Fruit fly (Drosophila melanogaster) whole organism, prepupa: Measurements from ENCODE around the gene cnir.

Source experiments
- CG10669 ChIP-seq: fragments of 200-800 bp; sonication (Bioruptor generic); optimal IDR thresholded peaks from 3 replicates; lab custom pipeline; 2018; ENCODE audit warnings: missing biosample characterization, mild to moderate bottlenecking, missing genetic modification characterization, moderate library complexity
- CG11294 ChIP-seq: fragments of 200-800 bp; sonication (Bioruptor generic); IDR thresholded peaks from 2 replicates; pipeline ENCODE4 v1.3.6; 2022; ENCODE audit warnings: missing biosample characterization, missing genetic modification characterization
- CG11762 ChIP-seq: fragments of 200-800 bp; sonication (Bioruptor generic); optimal IDR thresholded peaks from 3 replicates; lab custom pipeline; 2016; ENCODE audit warnings: missing biosample characterization, missing genetic modification characterization; ENCODE audit not compliant: insufficient read depth
- CG11902 ChIP-seq: fragments of 200-800 bp; sonication (Bioruptor generic); optimal IDR thresholded peaks from 3 replicates; lab custom pipeline; 2016; ENCODE audit warnings: missing biosample characterization, missing genetic modification characterization
- CG15336 ChIP-seq: fragments of 200-800 bp; sonication (Bioruptor generic); IDR thresholded peaks from 2 replicates; pipeline ENCODE4 v1.3.6; 2022; ENCODE audit warnings: missing biosample characterization, missing genetic modification characterization
- CG1621 ChIP-seq: fragments of 200-800 bp; sonication (Bioruptor generic); optimal IDR thresholded peaks from 3 replicates; lab custom pipeline; 2018; ENCODE audit warnings: missing biosample characterization, mild to moderate bottlenecking, missing genetic modification characterization
- CG16779 ChIP-seq: fragments of 200-800 bp; sonication (Bioruptor generic); optimal IDR thresholded peaks from 3 replicates; lab custom pipeline; 2017; ENCODE audit warnings: missing biosample characterization, mild to moderate bottlenecking, missing genetic modification characterization
- CG32006 ChIP-seq: fragments of 200-800 bp; sonication (Bioruptor generic); optimal IDR thresholded peaks from 3 replicates; lab custom pipeline; 2017; ENCODE audit warnings: missing biosample characterization, mild to moderate bottlenecking, missing genetic modification characterization
- CG3919 ChIP-seq: fragments of 200-800 bp; sonication (Bioruptor generic); optimal IDR thresholded peaks from 3 replicates; lab custom pipeline; 2016; ENCODE audit warnings: missing biosample characterization, missing genetic modification characterization
- CG4318 ChIP-seq: fragments of 200-800 bp; sonication (Bioruptor generic); optimal IDR thresholded peaks from 3 replicates; lab custom pipeline; 2017; ENCODE audit warnings: missing biosample characterization, mild to moderate bottlenecking, missing genetic modification characterization
- CG6163 ChIP-seq: fragments of 200-800 bp; sonication (Bioruptor generic); IDR thresholded peaks from 3 replicates; pipeline ENCODE4 v1.3.6; 2022; ENCODE audit warnings: missing biosample characterization, missing genetic modification characterization
- CG6792 ChIP-seq: fragments of 200-800 bp; sonication (Bioruptor generic); optimal IDR thresholded peaks from 3 replicates; lab custom pipeline; 2016; ENCODE audit warnings: missing biosample characterization, missing genetic modification characterization
- CG6808 ChIP-seq: fragments of 200-800 bp; sonication (Bioruptor generic); optimal IDR thresholded peaks from 3 replicates; lab custom pipeline; 2017; ENCODE audit warnings: missing biosample characterization, missing genetic modification characterization, mild to moderate bottlenecking, moderate library complexity, missing genetic modification reagents
- CG6854 ChIP-seq: fragments of 200-800 bp; sonication (Bioruptor generic); optimal IDR thresholded peaks from 2 replicates; lab custom pipeline; 2017; ENCODE audit warnings: missing biosample characterization, mild to moderate bottlenecking, missing genetic modification characterization
- CG7368 ChIP-seq: fragments of 200-800 bp; sonication (Bioruptor generic); optimal IDR thresholded peaks from 3 replicates; lab custom pipeline; 2016; ENCODE audit warnings: missing biosample characterization, missing genetic modification characterization
- CG8319 ChIP-seq: fragments of 200-800 bp; sonication (Bioruptor generic); optimal IDR thresholded peaks from 3 replicates; lab custom pipeline; 2016; ENCODE audit warnings: missing biosample characterization, missing genetic modification characterization
- CG8632 ChIP-seq: fragments of 200-800 bp; sonication (Bioruptor generic); optimal IDR thresholded peaks from 3 replicates; lab custom pipeline; 2016; ENCODE audit warnings: missing biosample characterization, missing genetic modification characterization
- CG9139 ChIP-seq: fragments of 200-800 bp; sonication (Bioruptor generic); optimal IDR thresholded peaks from 3 replicates; lab custom pipeline; 2017; ENCODE audit warnings: missing biosample characterization, mild to moderate bottlenecking, missing genetic modification characterization
- Eip78C ChIP-seq: fragments of 200-800 bp; sonication (Bioruptor generic); peaks from one replicate; lab custom pipeline; 2016; ENCODE audit warnings: missing biosample characterization, missing genetic modification characterization
- Ets21C ChIP-seq: fragments of 200-800 bp; sonication (Bioruptor generic); optimal IDR thresholded peaks from 3 replicates; lab custom pipeline; 2016; ENCODE audit warnings: missing biosample characterization, missing genetic modification characterization
- Gug ChIP-seq: fragments of 200-800 bp; sonication (Bioruptor generic); IDR thresholded peaks from 2 replicates; pipeline ENCODE4 v1.3.6; 2022; ENCODE audit warnings: missing biosample characterization, missing genetic modification characterization
- Hr38 ChIP-seq: sonication (Bioruptor generic); optimal IDR thresholded peaks from 2 replicates; lab custom pipeline; 2016; ENCODE audit warnings: missing biosample characterization, missing genetic modification characterization
- Hr4 ChIP-seq: fragments of 200-800 bp; sonication (Bioruptor generic); optimal IDR thresholded peaks from 3 replicates; lab custom pipeline; 2016; ENCODE audit warnings: missing biosample characterization, missing genetic modification characterization
- Lpt ChIP-seq: fragments of 200-800 bp; sonication (Bioruptor generic); optimal IDR thresholded peaks from 3 replicates; lab custom pipeline; 2016; ENCODE audit warnings: missing biosample characterization, missing genetic modification characterization
- Met ChIP-seq: fragments of 200-800 bp; sonication (Bioruptor generic); optimal IDR thresholded peaks from 3 replicates; lab custom pipeline; 2016; ENCODE audit warnings: missing biosample characterization, missing genetic modification characterization
- Smox ChIP-seq: fragments of 200-800 bp; sonication (Bioruptor generic); optimal IDR thresholded peaks from 3 replicates; lab custom pipeline; 2016; ENCODE audit warnings: missing biosample characterization, missing genetic modification characterization
- Sox14 ChIP-seq: fragments of 200-800 bp; sonication (Bioruptor generic); optimal IDR thresholded peaks from 3 replicates; lab custom pipeline; 2016; ENCODE audit warnings: missing biosample characterization, missing genetic modification characterization
- Sox15 ChIP-seq: fragments of 200-800 bp; sonication (Bioruptor generic); optimal IDR thresholded peaks from 3 replicates; lab custom pipeline; 2016; ENCODE audit warnings: missing biosample characterization, missing genetic modification characterization
- acj6 ChIP-seq: fragments of 200-800 bp; sonication (Bioruptor generic); optimal IDR thresholded peaks from 3 replicates; lab custom pipeline; 2016; ENCODE audit warnings: missing biosample characterization, missing genetic modification characterization
- dac ChIP-seq: fragments of 200-800 bp; sonication (Bioruptor generic); optimal IDR thresholded peaks from 2 replicates; lab custom pipeline; 2017; ENCODE audit warnings: missing biosample characterization, mild to moderate bottlenecking, missing genetic modification characterization
- dsx ChIP-seq: fragments of 200-800 bp; optimal IDR thresholded peaks from 3 replicates; lab custom pipeline; 2019; ENCODE audit warnings: missing biosample characterization, mild to moderate bottlenecking, missing genetic modification characterization, moderate library complexity; ENCODE audit not compliant: poor library complexity, severe bottlenecking
- eg ChIP-seq: fragments of 200-800 bp; sonication (Bioruptor generic); IDR thresholded peaks from 3 replicates; pipeline ENCODE4 v1.3.6; 2022; ENCODE audit warnings: missing biosample characterization, missing genetic modification characterization
- esn ChIP-seq: fragments of 200-800 bp; sonication (Bioruptor generic); optimal IDR thresholded peaks from 2 replicates; lab custom pipeline; 2016; ENCODE audit warnings: missing biosample characterization, mild to moderate bottlenecking, missing genetic modification characterization, moderate library complexity
- fd59A ChIP-seq: fragments of 200-800 bp; sonication (Bioruptor generic); optimal IDR thresholded peaks from 2 replicates; lab custom pipeline; 2017; ENCODE audit warnings: missing biosample characterization, mild to moderate bottlenecking, missing genetic modification characterization, missing genetic modification reagents
- fd85E ChIP-seq: fragments of 200-800 bp; sonication (Bioruptor generic); optimal IDR thresholded peaks from 3 replicates; lab custom pipeline; 2016; ENCODE audit warnings: missing biosample characterization, missing genetic modification characterization
- fkh ChIP-seq: fragments of 200-800 bp; sonication (Bioruptor generic); optimal IDR thresholded peaks from 3 replicates; lab custom pipeline; 2017; ENCODE audit warnings: missing biosample characterization, mild to moderate bottlenecking, missing genetic modification characterization, moderate library complexity
- lz ChIP-seq: fragments of 200-800 bp; sonication (Bioruptor generic); optimal IDR thresholded peaks from 3 replicates; lab custom pipeline; 2016; ENCODE audit warnings: missing biosample characterization, missing genetic modification characterization
- pdm3 ChIP-seq: fragments of 200-800 bp; sonication (Bioruptor generic); optimal IDR thresholded peaks from 3 replicates; lab custom pipeline; 2016; ENCODE audit warnings: missing biosample characterization, missing genetic modification characterization
- salr ChIP-seq, 2 experiments: fragments of 200-800 bp; sonication (Bioruptor generic); optimal IDR thresholded peaks; 3 replicates each; lab custom pipeline; 2016 to 2018; ENCODE audit warnings: missing biosample characterization in 2 of 2, missing genetic modification characterization in 2 of 2, mild to moderate bottlenecking in 1 of 2
- ss ChIP-seq, 2 experiments: fragments of 200-800 bp; sonication (Bioruptor generic); optimal IDR thresholded peaks; 2 replicates in 1 of 2; 3 replicates in 1 of 2; lab custom pipeline; 2017 to 2018; ENCODE audit warnings: mild to moderate bottlenecking in 2 of 2, missing biosample characterization in 2 of 2, missing genetic modification characterization in 2 of 2, moderate library complexity in 1 of 2
- vri ChIP-seq: fragments of 200-800 bp; sonication (Bioruptor generic); optimal IDR thresholded peaks from 3 replicates; lab custom pipeline; 2016; ENCODE audit warnings: missing biosample characterization, mild to moderate bottlenecking, missing genetic modification characterization

cnir gene

dm6 chr2L:3000517-3000934, 39.1 kb downstream of the cnir start:
- no peak for TF ChIP-seq Smox (GFP tag; lab: Kevin White, UChicago)
- TF ChIP-seq CG6808 (GFP tag; lab: Kevin White, UChicago) = no peak
- no peak for TF ChIP-seq fd59A (GFP tag; lab: Kevin White, UChicago)
- TF ChIP-seq CG16779 (tag; lab: Kevin White, UChicago) = no peak
- TF ChIP-seq CG10669 (GFP tag; lab: Kevin White, UChicago) = no peak
- no peak for TF ChIP-seq CG6792 (GFP tag; lab: Kevin White, UChicago)
- TF ChIP-seq dsx (GFP tag; lab: Kevin White, UChicago) = no peak
- no peak for TF ChIP-seq fd85E

DNA sequence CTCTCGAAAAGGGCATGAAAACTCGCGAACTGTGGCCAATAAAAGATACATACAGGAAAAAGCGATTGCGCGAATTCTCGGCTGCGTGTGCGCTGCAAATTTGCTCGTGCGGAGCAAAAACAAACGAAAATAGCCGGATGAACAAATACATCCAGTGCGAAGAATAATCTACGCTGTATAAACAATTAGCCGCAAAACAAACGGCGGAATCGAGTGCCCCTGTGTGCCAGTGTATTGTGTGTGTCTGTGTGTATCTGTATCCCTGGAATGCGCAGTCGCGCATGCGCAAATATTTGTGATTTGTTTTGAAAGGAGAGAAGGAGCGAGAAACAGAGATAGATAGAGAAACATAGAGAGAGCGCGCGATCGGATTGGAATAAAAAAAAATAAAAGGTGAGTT, 40.0 kb downstream of the cnir start:
- TF ChIP-seq CG6854 (GFP tag; lab: Kevin White, UChicago) (no peak), CG11294 (GFP tag; lab: Robert Waterston, UW) (no peak), Eip78C (GFP tag; lab: Kevin White, UChicago) (peak; percentile 38), lz (GFP tag; lab: Kevin White, UChicago) (no peak), Lpt (no peak), Hr4 (no peak), CG4318 (GFP tag; lab: Kevin White, UChicago) (no peak), CG8632 (GFP tag; lab: Kevin White, UChicago) (no peak), CG7368 (GFP tag; lab: Kevin White, UChicago) (no peak), Hr38 (GFP tag; lab: Kevin White, UChicago) (no peak), CG11762 (GFP tag; lab: Kevin White, UChicago) (no peak), Ets21C (GFP tag; lab: Kevin White, UChicago) (no peak), pdm3 (no peak), acj6 (no peak), fkh (peak; percentile 69), CG15336 (no peak), vri (GFP tag; lab: Kevin White, UChicago) (no peak), CG32006 (no peak), dac (GFP tag; lab: Kevin White, UChicago) (no peak), CG6163 (GFP tag; lab: Robert Waterston, UW) (no peak), eg (GFP tag; lab: Robert Waterston, UW) (0 out of 3 replicates have a peak, but pooled peaks have one; percentile 9)

DNA sequence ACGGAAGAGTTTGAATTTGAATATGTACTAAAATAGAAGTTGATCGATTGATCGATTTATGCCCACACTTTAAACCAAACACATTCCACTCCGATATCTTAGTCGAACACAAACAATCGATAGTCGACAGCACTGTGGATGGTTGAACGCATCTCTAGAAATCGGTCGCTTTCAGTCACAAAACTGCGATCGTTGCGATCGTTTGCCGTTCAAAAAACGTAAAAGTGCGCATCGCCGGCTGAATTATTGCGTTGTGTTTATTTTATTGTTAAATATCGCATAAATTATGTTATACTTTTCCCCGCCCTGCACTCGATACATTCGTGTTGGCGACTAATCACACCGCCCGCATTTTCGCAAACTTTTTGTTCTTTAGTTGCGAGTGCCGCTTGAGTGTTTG, 40.5 kb downstream of the cnir start, which contains the start of gene Ccdc85:
TSS of gene Ccdc85 (plus strand) at position 174 of the 400 bp plus-strand sequence.
- TF ChIP-seq CG8632 (GFP tag; lab: Kevin White, UChicago) (no peak), CG1621 (tag; lab: Kevin White, UChicago) (peak; percentile 4), Hr4 (no peak), Eip78C (GFP tag; lab: Kevin White, UChicago) (peak; percentile 41), Sox14 (GFP tag; lab: Kevin White, UChicago) (peak; percentile 12), CG32006 (no peak), CG6163 (GFP tag; lab: Robert Waterston, UW) (0 out of 3 replicates have a peak, but pooled peaks have one; percentile 7), esn (GFP tag; lab: Kevin White, UChicago) (peak; percentile 26)
- TF ChIP-seq, all 60 proteins: peak for 5

dm6 chr2L:2993702-2994101, 45.9 kb downstream of the cnir start:
- TF ChIP-seq CG7368 (GFP tag; lab: Kevin White, UChicago) (no peak), Sox14 (GFP tag; lab: Kevin White, UChicago) (no peak), fd85E (no peak), Eip78C (GFP tag; lab: Kevin White, UChicago) (no peak), fd59A (GFP tag; lab: Kevin White, UChicago) (no peak), Sox15 (GFP tag; lab: Kevin White, UChicago) (no peak), Met (GFP tag; lab: Kevin White, UChicago) (no peak), CG9139 (GFP tag; lab: Kevin White, UChicago) (no peak), CG3919 (GFP tag; lab: Kevin White, UChicago) (no peak), CG11902 (GFP tag; lab: Kevin White, UChicago) (no peak), CG8319 (GFP tag; lab: Kevin White, UChicago) (no peak), ss (GFP tag; optimal IDR thresholded peaks at IDR 0.05; lab: Kevin White, UChicago) (no peak), salr (GFP tag; optimal IDR thresholded peaks at IDR 0.05; lab: Kevin White, UChicago) (no peak), Gug (GFP tag; lab: Robert Waterston, UW) (no peak)
